Worm (Caenorhabditis elegans): ENCODE data around the gene C16H3.3.

ce11 chrX:17634245-17634644, 24.4 kb upstream of the C16H3.3 start:
- TF ChIP-seq elt-1 (tag; optimal IDR thresholded peaks at IDR 0.05) (no peak), nhr-12 (tag; optimal IDR thresholded peaks at IDR 0.05) (no peak), nhr-21 (tag; optimal IDR thresholded peaks at IDR 0.05) (no peak), egl-27 (tag; optimal IDR thresholded peaks at IDR 0.05) (no peak), nhr-10 (tag; optimal IDR thresholded peaks at IDR 0.05) (no peak), skn-1 (tag; optimal IDR thresholded peaks at IDR 0.05) (no peak)
